Worm (Caenorhabditis elegans): ENCODE data around the gene srd-18.

DNA sequence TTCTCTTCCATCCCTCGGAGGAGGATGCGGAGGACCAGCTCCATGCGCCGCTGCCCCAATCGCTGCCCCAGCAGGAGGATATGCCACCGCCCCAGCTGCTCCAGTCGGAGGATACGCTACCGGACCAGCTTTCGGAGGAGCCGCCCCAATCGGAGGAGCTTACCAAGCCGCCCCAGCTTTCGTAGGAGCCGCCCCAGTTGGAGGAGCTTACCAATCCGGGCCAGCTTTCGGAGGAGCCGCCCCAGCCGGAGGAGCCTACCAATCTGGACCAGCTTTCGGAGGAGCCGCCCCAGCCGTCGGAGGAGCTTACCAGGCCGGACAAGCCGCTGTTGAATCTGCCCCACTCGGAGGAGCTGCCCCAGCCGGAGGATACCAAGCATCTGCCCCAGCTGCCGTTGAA is 11.2 kb downstream of the srd-18 start:
- TF ChIP-seq ceh-36 (tag; optimal IDR thresholded peaks at IDR 0.05) (peak; percentile 35), aly-1 (tag; optimal IDR thresholded peaks at IDR 0.05) (peak; percentile 18), ama-1 (optimal IDR thresholded peaks at IDR 0.05) (no peak), B0310.2 (tag; optimal IDR thresholded peaks at IDR 0.05) (no peak), sea-1 (GFP tag; conservative IDR thresholded peaks at IDR 0.05) (no peak), tbx-11 (GFP tag; IDR thresholded peaks at IDR 0.05) (no peak), tbx-37 (GFP tag; conservative IDR thresholded peaks at IDR 0.05) (no peak), flt-1 (GFP tag; IDR thresholded peaks at IDR 0.05) (no peak), pes-1 (GFP tag; IDR thresholded peaks at IDR 0.05) (no peak), ets-7 (tag; optimal IDR thresholded peaks at IDR 0.05) (no peak), tra-4 (tag; optimal IDR thresholded peaks at IDR 0.05) (no peak), hmbx-1 (tag; optimal IDR thresholded peaks at IDR 0.05) (no peak), F13C5.2 (tag; optimal IDR thresholded peaks at IDR 0.05) (no peak), ceh-13 (GFP tag; optimal IDR thresholded peaks at IDR 0.05) (no peak)

Measured in whole organism, early embryonic.